Worm (Caenorhabditis elegans) whole organism, L2 larva: ENCODE measurements around the gene Y39E4B.13.

Source experiments
- C34F6.9 ChIP-seq: fragments of 150-350 bp; optimal IDR thresholded peaks from 2 replicates; lab custom pipeline; 2014; ENCODE audit warnings: missing biosample characterization, missing genetic modification characterization
- ZK546.5 ChIP-seq: sonication (generic microtip); optimal IDR thresholded peaks from 2 replicates; lab custom pipeline; 2017; ENCODE audit warnings: missing biosample characterization, missing genetic modification characterization
- lin-11 ChIP-seq: fragments of 150-350 bp; sonication (generic microtip); optimal IDR thresholded peaks from 2 replicates; lab custom pipeline; 2014; ENCODE audit warnings: missing biosample characterization, missing genetic modification characterization, inconsistent platforms, mixed read lengths
- lin-13 ChIP-seq: fragments of 150-350 bp; optimal IDR thresholded peaks from 2 replicates; lab custom pipeline; 2014; ENCODE audit warnings: missing biosample characterization, missing genetic modification reagents, missing genetic modification characterization
- lin-39 ChIP-seq: fragments of 150-350 bp; optimal IDR thresholded peaks from 2 replicates; lab custom pipeline; 2014; ENCODE audit warnings: missing biosample characterization, missing genetic modification reagents, missing genetic modification characterization
- nhr-12 ChIP-seq: fragments of 150-350 bp; optimal IDR thresholded peaks from 2 replicates; lab custom pipeline; 2014; ENCODE audit warnings: missing biosample characterization, missing genetic modification characterization
- nhr-23 ChIP-seq: fragments of 150-350 bp; optimal IDR thresholded peaks from 2 replicates; lab custom pipeline; 2014; ENCODE audit warnings: missing biosample characterization, missing genetic modification reagents, missing genetic modification characterization
- skn-1 ChIP-seq: sonication (generic microtip); optimal IDR thresholded peaks from 2 replicates; lab custom pipeline; 2017; ENCODE audit warnings: missing biosample characterization, missing genetic modification characterization
- snpc-4 ChIP-seq: fragments of 150-350 bp; optimal IDR thresholded peaks from 2 replicates; lab custom pipeline; 2014; ENCODE audit warnings: missing biosample characterization, missing genetic modification characterization
- unc-55 ChIP-seq: fragments of 150-350 bp; sonication (generic microtip); optimal IDR thresholded peaks from 3 replicates; lab custom pipeline; 2014; ENCODE audit warnings: missing biosample characterization, missing genetic modification reagents, missing genetic modification characterization
- unc-62 ChIP-seq: fragments of 150-350 bp; optimal IDR thresholded peaks from 2 replicates; lab custom pipeline; 2014; ENCODE audit warnings: missing biosample characterization, missing genetic modification reagents, missing genetic modification characterization
- ztf-11 ChIP-seq: sonication (generic microtip); optimal IDR thresholded peaks from 2 replicates; lab custom pipeline; 2017; ENCODE audit warnings: missing biosample characterization, missing genetic modification characterization

DNA sequence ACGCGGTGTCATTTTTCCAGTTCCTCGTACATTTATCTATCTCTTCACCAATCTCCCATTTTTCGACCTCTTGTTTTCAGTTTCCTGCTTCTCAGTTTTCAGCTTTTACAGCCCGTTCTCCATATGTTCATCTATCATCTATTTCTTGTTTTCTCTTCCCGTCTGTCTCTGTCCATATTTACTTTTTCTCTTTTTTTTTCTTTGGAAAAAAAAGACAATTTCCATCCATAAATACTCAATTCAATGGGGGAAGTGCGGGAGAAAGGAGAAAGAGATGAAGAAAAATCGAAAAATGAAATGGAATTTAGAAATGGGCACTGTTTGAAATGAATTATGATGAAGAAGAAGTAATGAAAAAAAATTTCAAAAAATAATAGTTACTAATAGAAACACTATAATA is 32.8 kb upstream of the Y39E4B.13 start:
- no peak for TF ChIP-seq lin-13 (GFP tag; lab: Kevin White, UChicago)
- TF ChIP-seq skn-1 (tag; lab: Kevin White, UChicago) = no peak
- TF ChIP-seq unc-55 (GFP tag; lab: Kevin White, UChicago) = peak; percentile 74
- no peak for TF ChIP-seq ZK546.5 (tag; lab: Kevin White, UChicago)
- no peak for TF ChIP-seq unc-62
- TF ChIP-seq lin-39 = no peak
- TF ChIP-seq nhr-23 (tag; lab: Kevin White, UChicago) = no peak
- no peak for TF ChIP-seq snpc-4 (tag; lab: Kevin White, UChicago)
- no peak for TF ChIP-seq ztf-11 (tag; lab: Kevin White, UChicago)
- no peak for TF ChIP-seq nhr-12 (tag; lab: Kevin White, UChicago)
- no peak for TF ChIP-seq lin-11 (tag; lab: Kevin White, UChicago)
- TF ChIP-seq C34F6.9 (tag; lab: Kevin White, UChicago) = no peak
